Fruit fly (Drosophila melanogaster) whole organism, prepupa: Measurements from ENCODE around the gene Dyrk2.

ENCODE experiments used
- CG1621 ChIP-seq: fragments of 200-800 bp; sonication (Bioruptor generic); optimal IDR thresholded peaks from 3 replicates; lab custom pipeline; 2018; ENCODE audit warnings: missing biosample characterization, mild to moderate bottlenecking, missing genetic modification characterization
- pdm3 ChIP-seq: fragments of 200-800 bp; sonication (Bioruptor generic); optimal IDR thresholded peaks from 3 replicates; lab custom pipeline; 2016; ENCODE audit warnings: missing biosample characterization, missing genetic modification characterization

- no peak for TF ChIP-seq CG1621 (tag; lab: Kevin White, UChicago)
- TF ChIP-seq pdm3 (GFP tag; lab: Kevin White, UChicago): no peak
These were observed 70.8 kb downstream of the Dyrk2 start, which contains the start of gene CG43332 for dm6 chr2L:14163122-14163521.
